Worm (Caenorhabditis elegans) whole organism, early embryonic: ENCODE measurements around the gene clec-166.

ENCODE experiments used
- B0310.2 ChIP-seq: sonication (generic microtip); optimal IDR thresholded peaks from 2 replicates; lab custom pipeline; 2016; ENCODE audit warnings: mild to moderate bottlenecking, missing genetic modification characterization, missing compliant biosample characterization
- F13C5.2 ChIP-seq: sonication (generic microtip); optimal IDR thresholded peaks from 2 replicates; lab custom pipeline; 2017; ENCODE audit warnings: mild to moderate bottlenecking, missing genetic modification characterization, inconsistent platforms, missing compliant biosample characterization
- aly-1 ChIP-seq: sonication (generic microtip); optimal IDR thresholded peaks from 2 replicates; lab custom pipeline; 2016; ENCODE audit warnings: missing genetic modification characterization, missing compliant biosample characterization
- ama-1 ChIP-seq: fragments of 150-350 bp; optimal IDR thresholded peaks from 2 replicates; lab custom pipeline; 2014
- ceh-13 ChIP-seq: fragments of 200-800 bp; sonication (Bioruptor generic); optimal IDR thresholded peaks from 2 replicates; lab custom pipeline; 2018; ENCODE audit warnings: mild to moderate bottlenecking, missing genetic modification characterization, missing compliant biosample characterization
- ceh-36 ChIP-seq: sonication (generic microtip); optimal IDR thresholded peaks from 2 replicates; lab custom pipeline; 2016; ENCODE audit warnings: missing genetic modification characterization, inconsistent platforms, missing compliant biosample characterization
- ets-7 ChIP-seq: sonication (generic microtip); optimal IDR thresholded peaks from 2 replicates; lab custom pipeline; 2016; ENCODE audit warnings: missing genotype, missing genetic modification characterization, missing compliant biosample characterization
- flt-1 ChIP-seq: fragments of 200-800 bp; sonication (Bioruptor generic); IDR thresholded peaks from 2 replicates; pipeline ENCODE4 v1.3.6; 2022; ENCODE audit warnings: missing genetic modification characterization, missing compliant biosample characterization
- hmbx-1 ChIP-seq: sonication (generic microtip); optimal IDR thresholded peaks from 2 replicates; lab custom pipeline; 2016; ENCODE audit warnings: mild to moderate bottlenecking, missing genetic modification characterization, missing compliant biosample characterization
- hmg-4 ChIP-seq: fragments of 200-800 bp; sonication (Bioruptor generic); optimal IDR thresholded peaks from 2 replicates; lab custom pipeline; 2018; ENCODE audit warnings: mild to moderate bottlenecking, missing genetic modification characterization, missing compliant biosample characterization
- hnd-1 ChIP-seq: sonication (generic microtip); optimal IDR thresholded peaks from 2 replicates; lab custom pipeline; 2016; ENCODE audit warnings: missing genetic modification characterization, missing compliant biosample characterization
- pes-1 ChIP-seq: fragments of 200-800 bp; sonication (Bioruptor generic); IDR thresholded peaks from 2 replicates; pipeline ENCODE4 v1.3.6; 2022; ENCODE audit warnings: missing genetic modification reagents, missing genetic modification characterization, missing compliant biosample characterization
- scrt-1 ChIP-seq: fragments of 200-800 bp; sonication (Bioruptor generic); IDR thresholded peaks from 2 replicates; pipeline ENCODE4 v1.3.6; 2022; ENCODE audit warnings: missing genetic modification characterization, missing compliant biosample characterization
- sea-1 ChIP-seq: fragments of 200-800 bp; sonication (Bioruptor generic); conservative IDR thresholded peaks from 2 replicates; pipeline ENCODE4 v1.3.6; 2022; ENCODE audit warnings: missing genetic modification characterization, missing compliant biosample characterization
- tbx-11 ChIP-seq: fragments of 200-800 bp; sonication (Bioruptor generic); IDR thresholded peaks from 2 replicates; pipeline ENCODE4 v1.3.6; 2022; ENCODE audit warnings: missing genetic modification characterization, missing compliant biosample characterization
- tbx-37 ChIP-seq: fragments of 200-800 bp; sonication (Bioruptor generic); conservative IDR thresholded peaks from 2 replicates; pipeline ENCODE4 v1.3.6; 2022; ENCODE audit warnings: missing genetic modification reagents, missing genetic modification characterization, missing compliant biosample characterization
- tra-4 ChIP-seq: sonication (generic microtip); optimal IDR thresholded peaks from 2 replicates; lab custom pipeline; 2017; ENCODE audit warnings: missing genetic modification characterization, missing compliant biosample characterization

Gene clec-166

ce11 chrIV:1274583-1274982 lies 23.4 kb upstream of the clec-166 start, which contains the start of gene C09E9.1:
Gene C09E9.1 (plus strand): TSS chrIV:1274868.
- TF ChIP-seq ceh-36 (tag; lab: Kevin White, UChicago) (no peak), scrt-1 (GFP tag; lab: Robert Waterston, UW) (no peak), hnd-1 (tag; lab: Kevin White, UChicago) (no peak), ceh-13 (GFP tag; lab: Kevin White, UChicago) (no peak), ets-7 (tag; lab: Kevin White, UChicago) (no peak), tbx-37 (GFP tag; lab: Robert Waterston, UW) (no peak)

ce11 chrIV:1266724-1267123 lies 15.6 kb upstream of the clec-166 start, which contains the start of gene clec-170:
Gene clec-170 (plus strand): TSS chrIV:1266866.
- TF ChIP-seq hnd-1 (tag; lab: Kevin White, UChicago) (no peak), tbx-11 (no peak), ceh-36 (tag; lab: Kevin White, UChicago) (no peak), tbx-37 (GFP tag; lab: Robert Waterston, UW) (no peak), ama-1 (lab: Kevin White, UChicago) (no peak), scrt-1 (GFP tag; lab: Robert Waterston, UW) (no peak), pes-1 (GFP tag; lab: Robert Waterston, UW) (no peak), F13C5.2 (tag; lab: Kevin White, UChicago) (no peak), hmbx-1 (tag; lab: Kevin White, UChicago) (no peak), B0310.2 (tag; lab: Kevin White, UChicago) (no peak), ceh-13 (GFP tag; lab: Kevin White, UChicago) (no peak), aly-1 (tag; lab: Kevin White, UChicago) (no peak), flt-1 (no peak), sea-1 (no peak), hmg-4 (GFP tag; lab: Kevin White, UChicago) (no peak), tra-4 (no peak), ets-7 (tag; lab: Kevin White, UChicago) (no peak)

- TF ChIP-seq sea-1 (no peak), hnd-1 (tag; lab: Kevin White, UChicago) (no peak), B0310.2 (tag; lab: Kevin White, UChicago) (no peak), ceh-13 (GFP tag; lab: Kevin White, UChicago) (no peak), hmg-4 (GFP tag; lab: Kevin White, UChicago) (no peak), ets-7 (tag; lab: Kevin White, UChicago) (no peak), flt-1 (no peak), pes-1 (GFP tag; lab: Robert Waterston, UW) (no peak), hmbx-1 (tag; lab: Kevin White, UChicago) (no peak)
These were observed 15.0 kb upstream of the clec-166 start for ce11 chrIV:1266138-1266537.

- TF ChIP-seq hmg-4 (GFP tag; lab: Kevin White, UChicago) (no peak), aly-1 (tag; lab: Kevin White, UChicago) (no peak), ceh-13 (GFP tag; lab: Kevin White, UChicago) (no peak), sea-1 (no peak)
These were observed 13.8 kb upstream of the clec-166 start, which contains the start of gene F38A1.13 for ce11 chrIV:1264928-1265327. Gene F38A1.13 (plus strand): TSS chrIV:1265228.

- TF ChIP-seq pes-1 (GFP tag; lab: Robert Waterston, UW) (no peak), tbx-37 (GFP tag; lab: Robert Waterston, UW) (no peak), F13C5.2 (tag; lab: Kevin White, UChicago) (no peak), aly-1 (tag; lab: Kevin White, UChicago) (no peak), scrt-1 (GFP tag; lab: Robert Waterston, UW) (no peak), ets-7 (tag; lab: Kevin White, UChicago) (no peak), ceh-13 (GFP tag; lab: Kevin White, UChicago) (no peak), tbx-11 (no peak), sea-1 (no peak), hmg-4 (GFP tag; lab: Kevin White, UChicago) (no peak), ceh-36 (tag; lab: Kevin White, UChicago) (no peak), B0310.2 (tag; lab: Kevin White, UChicago) (no peak), hnd-1 (tag; lab: Kevin White, UChicago) (no peak), flt-1 (no peak), hmbx-1 (tag; lab: Kevin White, UChicago) (no peak)
These were observed 10.8 kb upstream of the clec-166 start for ce11 chrIV:1261930-1262329.

DNA sequence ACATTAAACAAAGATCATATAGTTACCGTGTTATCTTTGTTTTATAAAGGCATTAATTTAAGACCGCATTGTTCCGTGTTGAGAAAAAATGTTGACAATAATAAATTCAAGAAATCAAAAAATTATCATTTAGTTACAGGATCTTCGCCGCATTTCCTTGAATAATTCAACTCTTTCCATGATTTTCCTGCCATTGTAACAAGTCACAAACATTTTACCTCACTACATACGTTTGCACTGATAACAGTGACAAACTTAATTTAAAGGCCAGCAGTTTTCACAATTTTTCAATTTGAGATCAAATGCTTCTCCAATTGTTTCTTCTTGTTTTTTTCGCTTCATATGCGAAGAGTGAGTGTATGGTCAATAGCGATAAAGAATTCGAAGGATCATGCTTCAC lies 9.9 kb upstream of the clec-166 start, which contains the start of gene clec-169:
TSS of gene clec-169 (plus strand) at position 301 of the 400 bp plus-strand sequence.
- TF ChIP-seq tbx-11 (no peak), hmbx-1 (tag; lab: Kevin White, UChicago) (no peak)

DNA sequence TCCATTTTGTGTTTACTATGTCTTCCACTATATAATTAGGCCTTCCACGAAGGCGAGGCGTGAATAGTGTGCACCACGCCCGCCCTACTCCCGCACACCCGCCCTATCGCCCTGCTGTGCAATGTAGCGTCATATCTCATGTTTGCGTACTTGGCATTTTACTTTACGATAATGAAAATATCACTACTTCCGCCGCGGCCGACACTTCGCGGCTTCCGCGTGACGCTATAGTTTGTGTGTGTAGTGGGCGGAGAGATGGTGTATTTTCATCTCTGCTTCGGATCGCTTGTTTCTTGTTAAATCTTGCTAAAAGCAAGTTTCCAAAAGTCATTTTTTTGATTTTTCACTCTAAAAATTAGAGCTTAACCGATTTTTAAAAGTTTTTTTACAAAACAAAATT lies 9.3 kb upstream of the clec-166 start:
- TF ChIP-seq ets-7 (tag; lab: Kevin White, UChicago) = no peak
- no peak for TF ChIP-seq flt-1
- TF ChIP-seq pes-1 (GFP tag; lab: Robert Waterston, UW) = no peak
- TF ChIP-seq ama-1 (lab: Kevin White, UChicago) = no peak
- TF ChIP-seq aly-1 (tag; lab: Kevin White, UChicago) = no peak
- TF ChIP-seq B0310.2 (tag; lab: Kevin White, UChicago) = no peak
- no peak for TF ChIP-seq F13C5.2 (tag; lab: Kevin White, UChicago)

ce11 chrIV:1256723-1257122 lies 5.6 kb upstream of the clec-166 start, which contains the start of gene clec-168:
Gene clec-168 (plus strand): TSS chrIV:1256969.
- TF ChIP-seq ets-7 (tag; lab: Kevin White, UChicago) = no peak
- TF ChIP-seq scrt-1 (GFP tag; lab: Robert Waterston, UW) = no peak
- no peak for TF ChIP-seq flt-1
- TF ChIP-seq ama-1 (lab: Kevin White, UChicago) = no peak
- no peak for TF ChIP-seq tra-4
- TF ChIP-seq pes-1 (GFP tag; lab: Robert Waterston, UW) = no peak
- TF ChIP-seq sea-1 = no peak
